Worm (Caenorhabditis elegans): Measurements from ENCODE around the gene aqp-6.

The aqp-6 gene

DNA sequence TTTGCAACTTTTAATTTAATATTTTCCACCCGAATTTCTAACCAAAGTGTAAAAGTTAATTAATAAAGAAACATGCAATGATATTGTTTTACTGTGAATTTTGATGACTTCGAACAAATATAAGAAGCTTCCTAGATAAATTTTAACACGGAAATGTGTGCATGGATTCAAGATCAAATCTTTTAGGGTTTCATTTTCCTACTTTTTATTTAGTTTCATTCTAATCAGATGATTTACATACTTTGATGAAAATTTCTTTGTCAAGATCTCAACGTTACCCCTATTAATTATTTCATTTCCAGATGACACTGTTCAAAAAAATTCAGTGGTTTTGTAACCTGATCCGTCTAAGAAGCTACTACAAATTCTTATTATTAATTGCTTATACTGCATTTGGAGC is 19.0 kb downstream of the aqp-6 start, which contains the start of gene twk-12:
Gene twk-12, plus strand, starts transcription at position 301 of the 400 bp plus-strand sequence.
- TF ChIP-seq unc-62 (GFP tag; optimal IDR thresholded peaks at IDR 0.05) = no peak

- no peak for TF ChIP-seq unc-62 (GFP tag; optimal IDR thresholded peaks at IDR 0.05)
Measured at ce11 chrV:10670817-10671216, 22.6 kb downstream of the aqp-6 start.

ce11 chrV:10671618-10672017 is 23.4 kb downstream of the aqp-6 start, which contains the start of gene ceh-22:
Gene ceh-22, plus strand, starts transcription at chrV:10671918.
- no peak for TF ChIP-seq unc-62 (GFP tag; optimal IDR thresholded peaks at IDR 0.05)

ce11 chrV:10672601-10673000 is 24.4 kb downstream of the aqp-6 start:
- TF ChIP-seq unc-62 (GFP tag; optimal IDR thresholded peaks at IDR 0.05) = no peak

DNA sequence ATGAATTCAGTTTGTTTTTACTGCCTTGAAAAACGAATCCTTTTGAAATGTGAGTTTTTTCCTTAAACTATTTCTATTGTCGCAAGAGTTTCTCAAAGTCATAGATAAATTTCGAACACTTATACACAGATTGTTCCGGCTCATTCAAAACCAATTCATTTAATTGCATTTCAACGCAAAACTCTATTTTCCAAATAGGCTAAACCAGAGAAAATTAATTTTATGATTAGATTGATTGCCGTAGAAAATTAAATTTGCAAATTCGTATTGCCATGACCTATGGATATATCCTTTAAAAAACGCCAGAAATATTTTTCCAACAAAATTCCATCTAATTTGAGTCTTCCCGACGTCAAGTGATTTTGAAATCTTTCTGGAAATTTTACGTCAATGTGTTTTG is 27.7 kb downstream of the aqp-6 start:
- no peak for TF ChIP-seq unc-62 (GFP tag; optimal IDR thresholded peaks at IDR 0.05)

DNA sequence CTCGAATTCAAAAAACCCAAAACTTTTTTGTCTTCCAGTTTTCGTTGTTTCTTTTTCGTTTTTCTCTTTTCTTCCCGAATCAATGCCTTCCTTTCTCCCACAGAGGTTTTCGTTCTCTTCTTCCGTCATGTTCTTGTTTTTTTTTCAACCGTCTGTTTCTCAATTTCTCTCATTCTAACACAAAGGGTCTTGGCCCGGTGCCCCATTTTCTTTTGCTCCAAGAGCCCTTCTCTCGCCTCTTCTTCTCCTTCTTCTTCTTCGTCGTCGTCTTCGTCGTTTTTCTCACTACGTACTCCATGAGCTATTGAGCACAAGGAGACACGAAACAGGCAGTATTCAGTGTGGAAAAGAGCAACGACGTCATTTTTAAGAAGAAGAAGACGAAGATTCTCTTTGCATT is 29.2 kb downstream of the aqp-6 start:
- no peak for TF ChIP-seq unc-62 (GFP tag; optimal IDR thresholded peaks at IDR 0.05)

ce11 chrV:10679080-10679479 is 30.8 kb downstream of the aqp-6 start:
- TF ChIP-seq unc-62 (GFP tag; optimal IDR thresholded peaks at IDR 0.05) = no peak

DNA sequence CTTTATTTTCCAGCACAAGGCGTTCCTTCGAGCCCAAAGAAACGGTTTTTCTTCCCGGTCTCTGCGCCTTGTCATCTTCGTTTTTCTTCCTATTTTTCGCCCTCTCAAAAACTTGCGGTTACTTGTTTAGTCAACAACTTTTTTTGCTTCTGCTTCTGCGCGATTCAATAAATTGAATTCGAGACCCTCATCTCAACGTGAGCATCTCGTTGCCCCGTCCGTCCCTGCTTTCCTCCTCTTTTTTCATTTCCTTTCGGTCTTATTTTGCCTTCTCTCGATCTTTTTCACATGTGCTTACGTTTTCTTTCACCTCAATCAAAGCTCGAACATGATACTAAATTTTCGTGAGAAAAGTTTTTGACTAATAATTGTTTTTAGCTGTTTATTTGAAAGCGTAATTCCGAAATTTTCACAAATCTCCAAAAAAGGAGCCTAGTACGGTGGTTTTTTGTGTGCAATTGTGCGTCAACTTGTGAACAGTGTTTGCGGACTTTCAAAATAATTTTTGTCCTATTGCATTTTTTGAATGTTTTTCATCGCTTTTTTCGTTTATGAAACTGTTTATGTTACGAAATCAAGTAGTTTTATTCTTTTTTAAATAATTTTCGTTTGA is 31.9 kb downstream of the aqp-6 start:
- no peak for TF ChIP-seq unc-62 (GFP tag; optimal IDR thresholded peaks at IDR 0.05)

DNA sequence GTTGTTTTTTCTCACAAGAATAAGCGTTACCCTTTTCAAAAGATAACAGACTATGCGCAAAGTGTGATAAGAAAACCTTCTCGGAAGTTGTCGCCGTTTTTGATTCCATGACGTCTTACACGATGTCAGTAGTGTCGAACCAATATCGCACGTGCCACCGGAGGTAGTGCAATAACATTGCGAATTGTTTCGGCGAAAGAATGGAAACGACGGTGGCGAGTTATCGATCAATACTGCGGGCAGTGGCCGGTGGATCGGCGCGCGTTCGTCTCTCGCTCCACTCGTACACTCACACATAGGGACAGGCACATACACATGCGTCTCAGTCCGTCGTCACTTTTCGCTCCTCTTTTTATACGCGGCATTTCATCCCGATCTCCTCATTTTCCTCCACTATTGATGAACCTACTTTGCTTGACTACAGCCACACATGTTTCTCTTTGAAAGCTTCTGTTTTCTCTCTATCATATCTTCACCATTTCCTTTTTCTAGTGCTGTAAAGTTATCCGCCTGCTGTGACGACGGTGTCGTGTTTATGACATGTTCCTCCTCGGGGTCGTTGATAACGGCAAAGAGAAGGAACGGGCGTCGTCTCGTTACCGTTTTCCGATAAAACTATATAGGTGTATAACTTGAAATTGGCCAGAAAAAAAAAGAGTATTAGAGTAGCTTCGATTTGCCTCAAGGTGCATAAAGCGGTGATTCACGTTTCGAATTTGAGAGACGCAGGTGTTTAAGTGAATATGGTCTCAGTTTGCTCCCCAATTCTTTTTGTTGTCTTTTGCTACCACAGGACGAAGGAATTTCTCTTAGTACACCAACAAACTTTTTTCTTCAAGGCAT is 33.1 kb downstream of the aqp-6 start:
- TF ChIP-seq unc-62 (GFP tag; optimal IDR thresholded peaks at IDR 0.05) = no peak

- TF ChIP-seq unc-62 (GFP tag; optimal IDR thresholded peaks at IDR 0.05) = no peak
Measured at ce11 chrV:10682122-10682521, 33.9 kb downstream of the aqp-6 start, which contains the start of gene gsp-1. Gene gsp-1, plus strand, starts transcription at chrV:10682422.

DNA sequence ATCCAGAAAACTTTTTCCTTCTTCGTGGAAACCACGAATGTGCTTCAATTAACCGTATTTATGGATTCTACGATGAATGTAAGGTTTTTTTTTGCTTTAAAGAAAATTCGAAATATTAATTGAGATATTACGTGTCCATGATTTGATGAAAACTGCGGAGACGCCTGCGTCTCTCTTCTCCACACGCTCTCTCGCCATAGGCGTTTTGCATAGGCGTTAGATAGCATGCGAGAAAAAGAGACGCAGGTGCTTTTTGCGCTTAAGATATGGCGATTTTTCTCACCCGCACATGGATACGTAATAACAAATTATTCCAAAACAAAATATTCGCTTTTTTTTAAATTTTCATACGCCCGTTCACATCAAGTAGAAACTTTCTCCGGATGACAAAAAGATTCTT is 35.2 kb downstream of the aqp-6 start:
- no peak for TF ChIP-seq unc-62 (GFP tag; optimal IDR thresholded peaks at IDR 0.05)

- no peak for TF ChIP-seq unc-62 (GFP tag; optimal IDR thresholded peaks at IDR 0.05)
Measured at ce11 chrV:10684748-10685147, 36.5 kb downstream of the aqp-6 start.

DNA sequence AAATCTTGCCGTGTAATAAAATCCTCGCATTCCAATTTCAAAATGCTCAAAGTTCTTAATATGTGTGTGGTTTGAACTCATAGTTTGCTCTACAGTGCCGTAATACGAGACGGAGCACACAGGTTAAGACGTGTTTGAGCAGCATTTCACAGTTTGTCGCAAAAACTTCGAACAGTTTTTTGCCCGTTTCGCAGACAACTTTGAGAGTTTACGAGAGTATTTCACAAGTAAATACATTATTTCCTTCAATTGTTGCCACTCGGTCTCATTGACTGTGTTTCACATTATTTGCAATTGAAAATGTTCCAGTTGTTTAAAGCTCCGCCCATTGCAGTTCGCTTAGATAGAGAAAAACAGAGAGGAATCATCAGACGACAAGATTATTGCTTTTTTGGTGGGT is 39.4 kb downstream of the aqp-6 start, which contains the start of gene F29F11.20:
Gene F29F11.20, plus strand, starts transcription at position 301 of the 400 bp plus-strand sequence.
- TF ChIP-seq unc-62 (GFP tag; optimal IDR thresholded peaks at IDR 0.05) = no peak

ce11 chrV:10691313-10691712 is 43.1 kb downstream of the aqp-6 start:
- TF ChIP-seq unc-62 (GFP tag; optimal IDR thresholded peaks at IDR 0.05) = no peak

DNA sequence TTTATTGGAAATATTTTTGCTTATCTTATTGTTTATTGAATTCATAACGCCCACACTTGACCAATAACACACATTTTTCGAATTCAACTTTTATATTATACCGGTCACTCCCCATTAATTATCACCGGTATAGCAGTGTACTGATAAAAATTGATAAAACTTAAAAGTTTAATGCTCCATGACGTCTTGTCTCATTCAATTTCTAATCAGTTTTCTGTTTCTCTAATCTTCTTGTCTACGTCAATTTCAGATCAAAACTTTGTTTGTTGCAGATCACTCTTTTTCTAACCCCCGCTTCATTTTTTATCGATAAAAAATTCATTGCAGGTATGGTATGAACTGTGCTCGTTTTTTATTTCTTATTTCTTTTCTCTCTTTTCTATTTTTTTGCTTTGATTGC is 45.5 kb downstream of the aqp-6 start:
- no peak for TF ChIP-seq unc-62 (GFP tag; optimal IDR thresholded peaks at IDR 0.05)

DNA sequence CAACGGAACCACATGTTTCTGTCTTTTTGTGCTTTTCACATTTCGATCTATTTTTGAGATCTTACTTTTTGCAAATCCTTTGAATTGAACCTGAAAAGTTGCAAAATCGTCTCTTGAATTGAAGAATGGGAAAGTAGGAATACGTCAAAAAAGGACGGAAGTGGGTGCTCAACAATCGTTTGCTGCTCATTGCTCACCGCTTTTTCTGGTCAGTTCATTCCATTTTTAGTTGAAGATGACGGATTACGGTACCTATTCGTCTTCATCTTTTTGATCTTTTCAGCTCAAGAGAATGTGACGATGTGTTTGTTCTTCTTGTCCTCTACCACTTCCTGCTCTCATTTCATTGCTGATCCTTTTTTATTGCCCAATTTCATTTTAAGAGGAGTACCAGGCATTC is 46.9 kb downstream of the aqp-6 start, which contains the start of gene C05A2.4:
Gene C05A2.4, plus strand, starts transcription at position 301 of the 400 bp plus-strand sequence.
- TF ChIP-seq unc-62 (GFP tag; optimal IDR thresholded peaks at IDR 0.05) = no peak

DNA sequence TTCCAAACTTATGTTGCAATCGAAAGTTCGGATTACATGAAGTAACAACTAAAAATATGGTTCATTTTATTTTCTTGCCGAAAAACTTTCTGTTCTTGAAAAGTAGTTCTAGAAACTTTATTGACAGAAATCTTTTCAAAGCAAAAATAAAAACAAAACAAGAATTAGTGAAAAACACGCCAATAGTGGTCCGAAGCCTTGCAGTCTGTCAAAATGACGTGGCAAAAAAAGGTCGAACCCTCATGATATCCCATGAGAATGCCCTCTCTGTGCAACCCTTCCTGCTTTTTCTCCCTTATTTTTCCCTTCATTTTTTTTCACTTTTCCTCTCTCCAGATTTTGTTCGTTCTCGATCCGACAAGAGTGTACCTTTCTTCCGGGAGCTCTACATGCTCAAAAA is 50.9 kb downstream of the aqp-6 start:
- TF ChIP-seq unc-62 (GFP tag; optimal IDR thresholded peaks at IDR 0.05) = no peak
